Fruit fly (Drosophila melanogaster) Kc167 (cell line): ENCODE data around the gene Hmgcl.

Source experiments
- h ChIP-seq: fragments of >200 bp; optimal IDR thresholded peaks from 3 replicates; lab custom pipeline; 2018; ENCODE audit warnings: missing external identifiers
- psq ChIP-seq: fragments of >200 bp; optimal IDR thresholded peaks from 2 replicates; lab custom pipeline; 2017; ENCODE audit warnings: missing external identifiers

DNA sequence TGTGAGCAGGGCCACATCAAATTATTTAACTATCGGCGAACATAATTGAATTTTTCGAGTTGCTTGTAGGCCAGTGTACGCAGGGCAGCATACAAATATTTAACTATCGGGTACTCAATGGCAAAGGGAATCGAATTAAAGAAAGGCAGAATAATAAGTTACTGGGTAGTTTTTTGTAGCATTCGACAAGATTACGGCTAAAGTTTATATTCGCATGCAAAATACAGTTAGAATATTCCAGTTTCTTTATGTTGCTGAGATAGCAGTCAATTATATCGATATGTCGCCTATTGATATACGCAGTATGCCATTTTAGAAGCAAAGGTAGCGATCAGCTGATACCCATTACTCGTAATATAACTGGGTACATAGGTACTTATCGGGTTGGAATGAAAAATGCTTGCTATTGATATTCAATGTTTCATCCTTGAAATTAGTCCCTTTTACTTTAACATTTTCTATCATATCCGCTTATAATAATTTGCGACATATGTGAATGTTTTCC lies 7.9 kb downstream of the Hmgcl start:
- TF ChIP-seq psq: no peak
- no peak for TF ChIP-seq h (lab: Kevin White, UChicago)
